Fruit fly (Drosophila melanogaster): ENCODE results near the gene for.

The for gene

DNA sequence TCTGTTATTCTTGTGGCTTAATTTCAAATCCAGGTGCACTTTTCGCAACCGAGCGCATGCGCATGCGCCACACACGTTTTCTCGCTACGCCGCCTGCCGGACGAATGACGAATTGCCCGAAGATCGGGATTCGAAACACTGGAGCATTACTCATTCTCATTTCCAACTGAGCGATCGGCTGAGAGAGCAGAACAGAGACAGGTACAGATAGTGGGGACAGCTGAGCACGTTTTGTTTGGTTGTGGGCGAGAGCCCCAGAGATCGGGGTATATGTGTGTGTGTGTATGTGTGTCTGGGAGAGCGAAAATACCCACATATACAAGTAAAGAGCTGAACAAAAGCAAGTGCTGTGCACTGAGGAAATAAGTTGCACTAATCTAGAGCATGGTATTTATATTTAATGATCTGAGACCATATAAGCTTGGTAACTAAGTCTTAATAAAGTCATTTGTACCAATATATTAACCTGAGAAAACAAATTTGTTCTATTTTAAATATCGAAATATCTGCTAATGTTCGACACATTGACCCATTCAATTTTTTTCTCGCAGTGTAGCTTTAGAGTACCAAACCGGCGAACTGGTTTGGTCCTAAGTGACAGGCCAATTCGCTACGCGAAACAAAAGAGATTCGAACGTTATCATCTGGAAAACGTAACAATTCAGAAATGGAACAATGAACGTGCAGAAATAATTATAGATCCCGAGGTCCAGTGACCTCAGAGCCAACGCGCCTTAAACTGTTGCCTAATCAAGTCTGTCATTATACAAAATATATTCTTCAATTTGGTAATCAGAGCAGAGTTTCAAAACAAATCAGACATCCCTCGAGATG, 24.5 kb downstream of the for start (continued):
- TF ChIP-seq Atf6 (GFP tag; IDR thresholded peaks at IDR 0.05) (peak; percentile 98), CG5953 (GFP tag; IDR thresholded peaks at IDR 0.05) (peak; percentile 97), CG3847 (GFP tag; IDR thresholded peaks at IDR 0.05) (peak; percentile 95), Opbp (GFP tag; IDR thresholded peaks at IDR 0.05; ENCODE audit: partially characterized antibody) (no peak), disco-r (GFP tag; optimal IDR thresholded peaks at IDR 0.05) (peak; percentile 91), prd (optimal IDR thresholded peaks at IDR 0.05) (no peak), prd (GFP tag; IDR thresholded peaks at IDR 0.05) (peak; percentile 99), Dbx (GFP tag; IDR thresholded peaks at IDR 0.05) (peak; percentile 97), Mes4 (GFP tag; optimal IDR thresholded peaks at IDR 0.05) (peak; percentile 93), sima (GFP tag; optimal IDR thresholded peaks at IDR 0.05) (peak; percentile 84), CG10462 (GFP tag; optimal IDR thresholded peaks at IDR 0.05) (peak; percentile 91), trh (GFP tag; optimal IDR thresholded peaks at IDR 0.05) (peak; percentile 98), eyg (GFP tag; optimal IDR thresholded peaks at IDR 0.05) (peak; percentile 88), fd102C (GFP tag; optimal IDR thresholded peaks at IDR 0.05) (peak; percentile 91), CG2875 (GFP tag; optimal IDR thresholded peaks at IDR 0.05) (peak; percentile 90), MESR4 (GFP tag; optimal IDR thresholded peaks at IDR 0.05) (peak; percentile 53), CG12299 (tag; optimal IDR thresholded peaks at IDR 0.05) (peak; percentile 82), Myb (GFP tag; optimal IDR thresholded peaks at IDR 0.05) (peak; percentile 84), CG30431 (GFP tag; optimal IDR thresholded peaks at IDR 0.05) (peak; percentile 86), crc (GFP tag; optimal IDR thresholded peaks at IDR 0.05) (peak; percentile 96), onecut (GFP tag; IDR thresholded peaks at IDR 0.05) (peak; percentile 93), tin (GFP tag; optimal IDR thresholded peaks at IDR 0.05) (peak; percentile 92), dmrt99B (tag; optimal IDR thresholded peaks at IDR 0.05) (peak; percentile 98), stc (GFP tag; IDR thresholded peaks at IDR 0.05) (peak; percentile 98), CG13296 (GFP tag; optimal IDR thresholded peaks at IDR 0.05) (peak; percentile 98), Dref (GFP tag; IDR thresholded peaks at IDR 0.05) (peak; percentile 27; the same call in 1 of the 2 replicates), NK7.1 (GFP tag; optimal IDR thresholded peaks at IDR 0.05) (peak; percentile 87), twi (tag; optimal IDR thresholded peaks at IDR 0.05) (peak; percentile 74), CG16815 (GFP tag; optimal IDR thresholded peaks at IDR 0.05) (peak; percentile 88), Pdp1 (GFP tag; optimal IDR thresholded peaks at IDR 0.05) (peak; percentile 89 to 98), CG10431 (GFP tag; optimal IDR thresholded peaks at IDR 0.05) (peak; percentile 74), CG8359 (GFP tag; optimal IDR thresholded peaks at IDR 0.05; ENCODE audit: borderline replicate concordance) (peak; percentile 96), dmrt11E (tag; optimal IDR thresholded peaks at IDR 0.05) (peak; percentile 95), CG18011 (GFP tag; optimal IDR thresholded peaks at IDR 0.05) (peak; percentile 72), tx (GFP tag; optimal IDR thresholded peaks at IDR 0.05) (peak; percentile 90), CG3163 (GFP tag; optimal IDR thresholded peaks at IDR 0.05) (peak; percentile 82), Kr (GFP tag; optimal IDR thresholded peaks at IDR 0.05) (peak; percentile 69), Six4 (GFP tag; optimal IDR thresholded peaks at IDR 0.05) (peak; percentile 97), CG13287 (GFP tag; IDR thresholded peaks at IDR 0.05; ENCODE audit: partially characterized antibody) (0 out of 2 replicates have a peak, but pooled peaks have one; percentile 11), CG14014 (GFP tag; IDR thresholded peaks at IDR 0.05) (peak; percentile 96), CG18619 (GFP tag; optimal IDR thresholded peaks at IDR 0.05) (peak; percentile 90), CG10147 (GFP tag; optimal IDR thresholded peaks at IDR 0.05) (peak; percentile 84), run (tag; optimal IDR thresholded peaks at IDR 0.05) (peak; percentile 75), CG15269 (tag; optimal IDR thresholded peaks at IDR 0.05) (peak; percentile 93), pum (GFP tag; optimal IDR thresholded peaks at IDR 0.05) (peak; percentile 97), ttk (GFP tag; IDR thresholded peaks at IDR 0.05) (peak; percentile 93), odd (GFP tag; optimal IDR thresholded peaks at IDR 0.05) (peak; percentile 100), CG7372 (GFP tag; IDR thresholded peaks at IDR 0.05) (peak; percentile 97), CG12391 (tag; optimal IDR thresholded peaks at IDR 0.05) (peak; percentile 95)
